Fruit fly (Drosophila melanogaster) whole organism, embryonic: ENCODE results near the gene Datp.

Source experiments
- Ada2b ChIP-seq: fragments of 200-800 bp; sonication (Bioruptor generic); IDR thresholded peaks from 2 replicates; pipeline ENCODE4 v1.3.6; 2022; ENCODE audit warnings: missing biosample characterization, missing genetic modification characterization
- Bdp1 ChIP-seq: fragments of 200-800 bp; sonication (Bioruptor generic); optimal IDR thresholded peaks from 3 replicates; lab custom pipeline; 2016; ENCODE audit warnings: missing biosample characterization, missing genetic modification characterization
- Blimp-1 ChIP-seq: fragments of 200-800 bp; sonication (Bioruptor generic); optimal IDR thresholded peaks from 3 replicates; lab custom pipeline; 2018; ENCODE audit warnings: missing biosample characterization, missing genetic modification characterization, mild to moderate bottlenecking, moderate library complexity, missing genetic modification reagents
- BtbVII ChIP-seq: fragments of 200-800 bp; sonication (Bioruptor generic); optimal IDR thresholded peaks from 3 replicates; lab custom pipeline; 2017; ENCODE audit warnings: missing biosample characterization, mild to moderate bottlenecking, missing genetic modification characterization
- CG10979 ChIP-seq: fragments of 200-800 bp; sonication (Bioruptor generic); optimal IDR thresholded peaks from 2 replicates; lab custom pipeline; 2018; ENCODE audit warnings: missing biosample characterization, mild to moderate bottlenecking, missing genetic modification characterization, moderate library complexity
- CG11723 ChIP-seq: fragments of 200-800 bp; sonication (Bioruptor generic); optimal IDR thresholded peaks from 2 replicates; lab custom pipeline; 2017; ENCODE audit warnings: missing biosample characterization, mild to moderate bottlenecking, missing genetic modification characterization
- CG12071 ChIP-seq: fragments of 200-800 bp; sonication (Bioruptor generic); optimal IDR thresholded peaks from 3 replicates; lab custom pipeline; 2018; ENCODE audit warnings: missing biosample characterization, mild to moderate bottlenecking, missing genetic modification characterization
- CG12744 ChIP-seq: fragments of 200-800 bp; sonication (Bioruptor generic); optimal IDR thresholded peaks from 2 replicates; lab custom pipeline; 2016; ENCODE audit warnings: missing biosample characterization, missing genetic modification characterization
- CG13894 ChIP-seq: fragments of 200-800 bp; sonication (Bioruptor generic); optimal IDR thresholded peaks from 3 replicates; lab custom pipeline; 2018; ENCODE audit warnings: missing biosample characterization, mild to moderate bottlenecking, missing genetic modification characterization, moderate library complexity
- CG15011 ChIP-seq: fragments of 200-800 bp; sonication (Bioruptor generic); optimal IDR thresholded peaks from 3 replicates; lab custom pipeline; 2018; ENCODE audit warnings: missing biosample characterization, mild to moderate bottlenecking, missing genetic modification characterization
- CG16815 ChIP-seq: fragments of 200-800 bp; sonication (Bioruptor generic); optimal IDR thresholded peaks from 3 replicates; lab custom pipeline; 2017; ENCODE audit warnings: missing biosample characterization, mild to moderate bottlenecking, missing genetic modification characterization
- CG4282 ChIP-seq: fragments of 200-800 bp; sonication (Bioruptor generic); optimal IDR thresholded peaks from 2 replicates; lab custom pipeline; 2016; ENCODE audit warnings: missing biosample characterization, missing genetic modification characterization
- CG4820 ChIP-seq: fragments of 200-800 bp; sonication (Bioruptor generic); optimal IDR thresholded peaks from 3 replicates; lab custom pipeline; 2016; ENCODE audit warnings: missing biosample characterization, missing genetic modification characterization
- CG7556 ChIP-seq: fragments of 200-800 bp; sonication (Bioruptor generic); optimal IDR thresholded peaks from 2 replicates; lab custom pipeline; 2017; ENCODE audit warnings: missing biosample characterization, mild to moderate bottlenecking, missing genetic modification characterization
- CG7928 ChIP-seq: fragments of 200-800 bp; sonication (Bioruptor generic); optimal IDR thresholded peaks from 2 replicates; lab custom pipeline; 2017; ENCODE audit warnings: missing biosample characterization, mild to moderate bottlenecking, missing genetic modification characterization
- CG8359 ChIP-seq: fragments of 200-800 bp; sonication (Bioruptor generic); optimal IDR thresholded peaks from 2 replicates; lab custom pipeline; 2017; ENCODE audit warnings: missing biosample characterization, mild to moderate bottlenecking, missing genetic modification characterization, borderline replicate concordance
- Chrac-16 ChIP-seq: fragments of 200-800 bp; sonication (Bioruptor generic); optimal IDR thresholded peaks from 3 replicates; lab custom pipeline; 2016; ENCODE audit warnings: missing biosample characterization, missing genetic modification characterization
- D ChIP-seq, 2 experiments: fragments of 200-800 bp in 1 of 2; fragments of >200 bp in 1 of 2; sonication (Bioruptor generic) in 1 of 2; optimal IDR thresholded peaks; 2 replicates in 1 of 2; 3 replicates in 1 of 2; lab custom pipeline; 2017; ENCODE audit warnings: mild to moderate bottlenecking in 1 of 2, missing biosample characterization in 1 of 2, missing genetic modification characterization in 1 of 2, missing genetic modification reagents in 1 of 2
- Fer3 ChIP-seq: fragments of 200-800 bp; sonication (Bioruptor generic); optimal IDR thresholded peaks from 2 replicates; lab custom pipeline; 2018; ENCODE audit warnings: missing biosample characterization, mild to moderate bottlenecking, missing genetic modification characterization, moderate library complexity
- Hand ChIP-seq: fragments of 200-800 bp; sonication (Bioruptor generic); optimal IDR thresholded peaks from 2 replicates; lab custom pipeline; 2017; ENCODE audit warnings: mild to moderate bottlenecking, missing biosample characterization, missing genetic modification reagents, missing genetic modification characterization
- Lpt ChIP-seq: fragments of >200 bp; optimal IDR thresholded peaks from 2 replicates; lab custom pipeline; 2018; ENCODE audit warnings: missing biosample characterization, missing genetic modification characterization
- Neu2 ChIP-seq: fragments of 200-800 bp; sonication (Bioruptor generic); optimal IDR thresholded peaks from 3 replicates; lab custom pipeline; 2016; ENCODE audit warnings: missing biosample characterization, missing genetic modification characterization, borderline replicate concordance
- Optix ChIP-seq: fragments of 200-800 bp; sonication (Bioruptor generic); IDR thresholded peaks from 3 replicates; pipeline ENCODE4 v1.3.6; 2022; ENCODE audit warnings: missing biosample characterization, missing genetic modification characterization
- PHDP ChIP-seq: fragments of 200-800 bp; sonication (Bioruptor generic); optimal IDR thresholded peaks from 3 replicates; lab custom pipeline; 2018; ENCODE audit warnings: missing biosample characterization, mild to moderate bottlenecking, missing genetic modification characterization, moderate library complexity
- Ssrp ChIP-seq: fragments of 200-800 bp; sonication (Bioruptor generic); optimal IDR thresholded peaks from 2 replicates; lab custom pipeline; 2018; ENCODE audit warnings: missing biosample characterization, mild to moderate bottlenecking, missing genetic modification characterization, moderate library complexity
- Stat92E ChIP-seq, 3 experiments: fragments of >200 bp in 2 of 3; fragments of 200-800 bp in 1 of 3; sonication (Bioruptor generic) in 1 of 3; optimal IDR thresholded peaks; 2 replicates each; lab custom pipeline; 2017 to 2019; ENCODE audit warnings: missing biosample characterization in 3 of 3, missing genetic modification characterization in 3 of 3, mild to moderate bottlenecking in 1 of 3, moderate library complexity in 1 of 3
- TFAM ChIP-seq: fragments of 200-800 bp; sonication (Bioruptor generic); optimal IDR thresholded peaks from 2 replicates; lab custom pipeline; 2017; ENCODE audit warnings: missing biosample characterization, missing genetic modification characterization, inconsistent platforms
- Xrp1 ChIP-seq: fragments of 200-800 bp; sonication (Bioruptor generic); IDR thresholded peaks from 2 replicates; pipeline ENCODE4 v1.3.6; 2022; ENCODE audit warnings: missing biosample characterization, missing genetic modification characterization
- ara ChIP-seq: fragments of 200-800 bp; sonication (Bioruptor generic); IDR thresholded peaks from 2 replicates; pipeline ENCODE4 v1.3.6; 2022; ENCODE audit warnings: missing biosample characterization, missing genetic modification characterization
- bcd ChIP-seq: fragments of 200-800 bp; sonication (Bioruptor generic); optimal IDR thresholded peaks from 2 replicates; lab custom pipeline; 2017; ENCODE audit warnings: missing biosample characterization, mild to moderate bottlenecking, missing genetic modification characterization
- btn ChIP-seq: fragments of 200-800 bp; sonication (Bioruptor generic); optimal IDR thresholded peaks from 2 replicates; lab custom pipeline; 2016; ENCODE audit warnings: missing biosample characterization, missing genetic modification characterization
- caup ChIP-seq: fragments of 200-800 bp; sonication (Bioruptor generic); optimal IDR thresholded peaks from 3 replicates; lab custom pipeline; 2017; ENCODE audit warnings: missing biosample characterization, mild to moderate bottlenecking, missing genetic modification characterization, moderate library complexity; ENCODE audit not compliant: severe bottlenecking
- fd64A ChIP-seq: fragments of 200-800 bp; sonication (Bioruptor generic); optimal IDR thresholded peaks from 3 replicates; lab custom pipeline; 2018; ENCODE audit warnings: missing biosample characterization, mild to moderate bottlenecking, missing genetic modification characterization
- hbn ChIP-seq: fragments of 200-800 bp; sonication (Bioruptor generic); IDR thresholded peaks from 2 replicates; pipeline ENCODE4 v1.3.6; 2022; ENCODE audit warnings: missing biosample characterization, missing genetic modification characterization; ENCODE audit not compliant: partially characterized antibody
- hkb ChIP-seq, 2 experiments: fragments of 200-800 bp in 1 of 2; fragments of >200 bp in 1 of 2; sonication (Bioruptor generic) in 1 of 2; IDR thresholded peaks in 1 of 2; optimal IDR thresholded peaks in 1 of 2; 2 replicates each; pipeline versions ENCODE4 v1.3.6 to Lab custom; 2017 to 2022; ENCODE audit warnings: missing biosample characterization in 1 of 2, missing genetic modification characterization in 1 of 2
- knrl ChIP-seq: fragments of 200-800 bp; sonication (Bioruptor generic); IDR thresholded peaks from 3 replicates; pipeline ENCODE4 v1.3.6; 2022; ENCODE audit warnings: missing biosample characterization, missing genetic modification characterization; ENCODE audit not compliant: partially characterized antibody
- lmd ChIP-seq: fragments of 200-800 bp; sonication (Bioruptor generic); IDR thresholded peaks from 2 replicates; pipeline ENCODE4 v1.3.6; 2022; ENCODE audit warnings: missing biosample characterization, missing genetic modification characterization
- nerfin-1 ChIP-seq: fragments of 200-800 bp; sonication (Bioruptor generic); optimal IDR thresholded peaks from 3 replicates; lab custom pipeline; 2019; ENCODE audit warnings: missing biosample characterization, mild to moderate bottlenecking, missing genetic modification characterization, moderate library complexity
- oc ChIP-seq: fragments of 200-800 bp; sonication (Bioruptor generic); optimal IDR thresholded peaks from 2 replicates; lab custom pipeline; 2018; ENCODE audit warnings: missing biosample characterization, mild to moderate bottlenecking, missing genetic modification characterization, moderate library complexity
- pho ChIP-seq: fragments of 200-800 bp; sonication (Bioruptor generic); optimal IDR thresholded peaks from 2 replicates; lab custom pipeline; 2016; ENCODE audit warnings: missing biosample characterization, missing genetic modification characterization
- phol ChIP-seq: fragments of 200-800 bp; sonication (Bioruptor generic); optimal IDR thresholded peaks from 3 replicates; lab custom pipeline; 2018; ENCODE audit warnings: missing biosample characterization, mild to moderate bottlenecking, missing genetic modification characterization, moderate library complexity
- sd ChIP-seq: fragments of 200-800 bp; sonication (Bioruptor generic); optimal IDR thresholded peaks from 3 replicates; lab custom pipeline; 2018; ENCODE audit warnings: missing biosample characterization, mild to moderate bottlenecking, missing genetic modification characterization, moderate library complexity
- shn ChIP-seq: fragments of 200-800 bp; sonication (Bioruptor generic); optimal IDR thresholded peaks from 3 replicates; lab custom pipeline; 2016; ENCODE audit warnings: missing biosample characterization, missing genetic modification characterization
- slou ChIP-seq: fragments of 200-800 bp; sonication (Bioruptor generic); optimal IDR thresholded peaks from 3 replicates; lab custom pipeline; 2016; ENCODE audit warnings: missing biosample characterization, missing genetic modification characterization
- tgo ChIP-seq: fragments of 200-800 bp; sonication (Bioruptor generic); IDR thresholded peaks from 3 replicates; pipeline ENCODE4 v1.3.6; 2022; ENCODE audit warnings: missing biosample characterization, missing genetic modification characterization
- zf30C ChIP-seq: fragments of 200-800 bp; sonication (Bioruptor generic); optimal IDR thresholded peaks from 3 replicates; lab custom pipeline; 2018; ENCODE audit warnings: missing biosample characterization, mild to moderate bottlenecking, missing genetic modification characterization

Gene Datp

dm6 chr2L:9966983-9967737 lies 28.6 kb upstream of the Datp start, which contains the start of the genes Dref and RpL13 (continued):
- peak; percentile 84 for TF ChIP-seq CG7556 (GFP tag; lab: Kevin White, UChicago)
- peak; percentile 31 for TF ChIP-seq CG16815
- peak; percentile 94 for TF ChIP-seq fd64A (GFP tag; lab: Kevin White, UChicago)
- peak; percentile 91 for TF ChIP-seq CG11723 (GFP tag; lab: Kevin White, UChicago)
- TF ChIP-seq BtbVII (GFP tag; lab: Kevin White, UChicago): peak; percentile 94
- peak; percentile 81 for TF ChIP-seq knrl (GFP tag; lab: Robert Waterston, UW)
- TF ChIP-seq Blimp-1: peak; percentile 66
- TF ChIP-seq zf30C (GFP tag; lab: Kevin White, UChicago): peak; percentile 63
- peak; percentile 83 for TF ChIP-seq CG4282 (GFP tag; lab: Kevin White, UChicago)
- TF ChIP-seq sd (tag; lab: Kevin White, UChicago): peak; percentile 66
- TF ChIP-seq hbn: peak; percentile 67
- TF ChIP-seq Stat92E (GFP tag; optimal IDR thresholded peaks at IDR 0.05; lab: Kevin White, UChicago): peak in 1 of 3 experiments; percentile 80
- peak; percentile 89 for TF ChIP-seq pho
- TF ChIP-seq Ada2b (GFP tag; lab: Robert Waterston, UW): peak; percentile 62; the same call in 1 of the 2 replicates
- peak; percentile 84 for TF ChIP-seq nerfin-1 (tag; lab: Kevin White, UChicago)
- TF ChIP-seq caup (GFP tag; lab: Kevin White, UChicago): peak; percentile 97
- TF ChIP-seq Optix (GFP tag; lab: Robert Waterston, UW): peak; percentile 65
- TF ChIP-seq CG15011 (GFP tag; lab: Kevin White, UChicago): peak; percentile 90
- TF ChIP-seq Xrp1 (GFP tag; lab: Robert Waterston, UW): peak; percentile 58; the same call in 1 of the 2 replicates
- TF ChIP-seq shn: peak; percentile 82
- peak; percentile 60 for TF ChIP-seq oc (tag; lab: Kevin White, UChicago)
- TF ChIP-seq bcd (GFP tag; lab: Kevin White, UChicago): peak; percentile 91
- TF ChIP-seq Fer3: peak; percentile 89
- TF ChIP-seq Bdp1: peak; percentile 64
- TF ChIP-seq Hand: peak; percentile 86
- TF ChIP-seq Lpt (GFP tag; lab: Kevin White, UChicago): no peak
- peak; percentile 85 for TF ChIP-seq CG13894 (tag; lab: Kevin White, UChicago)
- peak; percentile 56 for TF ChIP-seq Ssrp
- peak; percentile 94 for TF ChIP-seq CG12071 (GFP tag; lab: Kevin White, UChicago)
- peak; percentile 54 for TF ChIP-seq CG4820 (GFP tag; lab: Kevin White, UChicago)
- peak; percentile 79 for TF ChIP-seq CG8359 (GFP tag; lab: Kevin White, UChicago)
- TF ChIP-seq slou (GFP tag; lab: Kevin White, UChicago): peak; percentile 21
- TF ChIP-seq lmd (GFP tag; lab: Robert Waterston, UW): peak; percentile 59; the same call in 1 of the 2 replicates
- TF ChIP-seq phol: peak; percentile 74
- TF ChIP-seq Chrac-16 (GFP tag; lab: Kevin White, UChicago): peak; percentile 58
- TF ChIP-seq CG10979: peak; percentile 75
- TF ChIP-seq hkb (optimal IDR thresholded peaks at IDR 0.05; lab: Kevin White, UChicago): no peak
- TF ChIP-seq hkb (GFP tag; IDR thresholded peaks at IDR 0.05; lab: Robert Waterston, UW): peak; percentile 89
- TF ChIP-seq CG12744 (GFP tag; lab: Kevin White, UChicago): peak; percentile 80
- TF ChIP-seq tgo (GFP tag; lab: Robert Waterston, UW): peak; percentile 72
- TF ChIP-seq D (optimal IDR thresholded peaks at IDR 0.05; lab: Kevin White, UChicago): no peak
- peak; percentile 86 for TF ChIP-seq D (GFP tag; optimal IDR thresholded peaks at IDR 0.05; lab: Kevin White, UChicago)
- peak; percentile 41 for TF ChIP-seq TFAM (GFP tag; lab: Kevin White, UChicago)
- TF ChIP-seq CG7928: peak; percentile 74
- peak; percentile 73 for TF ChIP-seq btn (GFP tag; lab: Kevin White, UChicago)
- TF ChIP-seq ara: peak; percentile 75
- peak; percentile 52 for TF ChIP-seq Neu2 (GFP tag; lab: Kevin White, UChicago)
- TF ChIP-seq PHDP (tag; lab: Kevin White, UChicago): peak; percentile 90
